Worm (Caenorhabditis elegans): ENCODE data around the gene sgca-1.

The sgca-1 gene

ce11 chrX:6747906-6748356 is 41.4 kb downstream of the sgca-1 start (continued):
- peak; percentile 44; the same call in 1 of the 2 replicates for TF ChIP-seq Y48G9A.11 (GFP tag; IDR thresholded peaks at IDR 0.05)
- TF ChIP-seq mxl-2 (GFP tag; conservative IDR thresholded peaks at IDR 0.05), result peak; percentile 83
- TF ChIP-seq nhr-11 (tag; optimal IDR thresholded peaks at IDR 0.05), result no peak
- no peak; the same call in none of the 2 replicates for TF ChIP-seq nhr-41 (GFP tag; IDR thresholded peaks at IDR 0.05)
- 0 out of 2 replicates have a peak, but pooled peaks have one; percentile 34 for TF ChIP-seq saeg-2 (GFP tag; IDR thresholded peaks at IDR 0.05)
- TF ChIP-seq pha-4 (GFP tag; IDR thresholded peaks at IDR 0.05), result peak; percentile 74; the same call in 1 of the 2 replicates
- TF ChIP-seq pha-4 (tag; optimal IDR thresholded peaks at IDR 0.05), result peak; percentile 93
- TF ChIP-seq ctbp-1 (GFP tag; IDR thresholded peaks at IDR 0.05), result no peak
- TF ChIP-seq nhr-111 (GFP tag; optimal IDR thresholded peaks at IDR 0.05), result no peak
- TF ChIP-seq lin-1 (GFP tag; IDR thresholded peaks at IDR 0.05), result peak; percentile 80
- TF ChIP-seq daf-8 (GFP tag; IDR thresholded peaks at IDR 0.05), result no peak
- no peak for TF ChIP-seq ceh-82 (tag; optimal IDR thresholded peaks at IDR 0.05)
- peak in 1 of 2 experiments; percentile 49 for TF ChIP-seq unc-62 (GFP tag; optimal IDR thresholded peaks at IDR 0.05 in 1 of 2)
- TF ChIP-seq unc-62 (tag; optimal IDR thresholded peaks at IDR 0.05), result no peak
- no peak for TF ChIP-seq arid-1 (GFP tag; conservative IDR thresholded peaks at IDR 0.05)
- TF ChIP-seq madf-9 (GFP tag; conservative IDR thresholded peaks at IDR 0.05), result 0 out of 2 replicates have a peak, but pooled peaks have one; percentile 9
- TF ChIP-seq lsy-2 (tag; optimal IDR thresholded peaks at IDR 0.05), result peak in 1 of 2 experiments; percentile 45
- TF ChIP-seq tag-97 (GFP tag; IDR thresholded peaks at IDR 0.05), result no peak
- no peak for TF ChIP-seq F44E2.7 (GFP tag; IDR thresholded peaks at IDR 0.05)
- no peak for TF ChIP-seq cey-2 (tag; optimal IDR thresholded peaks at IDR 0.05; ENCODE audit: borderline replicate concordance, insufficient read depth)
- TF ChIP-seq nhr-102 (tag; optimal IDR thresholded peaks at IDR 0.05), result peak; percentile 84
- TF ChIP-seq F37D6.2 (tag; optimal IDR thresholded peaks at IDR 0.05), result no peak
- peak; percentile 77 for TF ChIP-seq nhr-6 (tag; optimal IDR thresholded peaks at IDR 0.05)
- TF ChIP-seq Y105C5A.15 (GFP tag; IDR thresholded peaks at IDR 0.05), result no peak
- TF ChIP-seq tra-1 (GFP tag; IDR thresholded peaks at IDR 0.05), result peak; percentile 65; the same call in 1 of the 2 replicates
- TF ChIP-seq nhr-237 (tag; optimal IDR thresholded peaks at IDR 0.05), result no peak
- TF ChIP-seq hlh-11 (tag; optimal IDR thresholded peaks at IDR 0.05), result peak; percentile 95
- TF ChIP-seq pqm-1 (tag; optimal IDR thresholded peaks at IDR 0.05), result no peak
- TF ChIP-seq ceh-28 (tag; optimal IDR thresholded peaks at IDR 0.05), result no peak
- no peak for TF ChIP-seq fos-1 (tag; optimal IDR thresholded peaks at IDR 0.05)
- peak; percentile 95 for TF ChIP-seq aha-1 (tag)
- no peak for TF ChIP-seq rbr-2 (tag; optimal IDR thresholded peaks at IDR 0.05)
- TF ChIP-seq daf-16 (GFP tag; optimal IDR thresholded peaks at IDR 0.05), result peak in 1 of 2 experiments; percentile 74
- TF ChIP-seq daf-16 (tag; optimal IDR thresholded peaks at IDR 0.05), result peak; percentile 95
- peak; percentile 48 for TF ChIP-seq jun-1 (tag; optimal IDR thresholded peaks at IDR 0.05)
- no peak for TF ChIP-seq fkh-10 (GFP tag; optimal IDR thresholded peaks at IDR 0.05)
- no peak for TF ChIP-seq egl-27 (tag; optimal IDR thresholded peaks at IDR 0.05)
- TF ChIP-seq zag-1 (tag; optimal IDR thresholded peaks at IDR 0.05), result no peak
- peak; percentile 97 for TF ChIP-seq dmd-6 (GFP tag; IDR thresholded peaks at IDR 0.05)
- TF ChIP-seq ama-1 (optimal IDR thresholded peaks at IDR 0.05), result no peak
- peak; percentile 44 for TF ChIP-seq lin-13 (GFP tag; optimal IDR thresholded peaks at IDR 0.05)
- peak; percentile 76 for TF ChIP-seq gei-8 (GFP tag; optimal IDR thresholded peaks at IDR 0.05)
- peak; percentile 7 for TF ChIP-seq nhr-77 (tag; optimal IDR thresholded peaks at IDR 0.05)
- no peak for TF ChIP-seq nhr-42 (GFP tag; IDR thresholded peaks at IDR 0.05)
- TF ChIP-seq sdz-12 (GFP tag; optimal IDR thresholded peaks at IDR 0.05), result no peak
- TF ChIP-seq zfp-3 (GFP tag; conservative IDR thresholded peaks at IDR 0.05), result no peak
- TF ChIP-seq hlh-30 (tag; optimal IDR thresholded peaks at IDR 0.05; ENCODE audit: insufficient read depth), result peak; percentile 96
- TF ChIP-seq php-3 (GFP tag; IDR thresholded peaks at IDR 0.05), result peak; percentile 78
- TF ChIP-seq attf-4 (tag; optimal IDR thresholded peaks at IDR 0.05), result no peak
- no peak for TF ChIP-seq ceh-62 (tag; optimal IDR thresholded peaks at IDR 0.05)
- TF ChIP-seq set-16 (GFP tag; IDR thresholded peaks at IDR 0.05), result peak; percentile 39
- TF ChIP-seq nhr-10 (tag; optimal IDR thresholded peaks at IDR 0.05), result no peak
- no peak for TF ChIP-seq ceh-44 (GFP tag; IDR thresholded peaks at IDR 0.05)
